Fruit fly (Drosophila melanogaster): Measurements from ENCODE around the gene msn.
A peak's percentile ranks its signal among the peaks of the same experiment; 100 is the strongest.

Gene msn

dm6 chr3L:2584119-2584805, 2.1 kb downstream of the msn start (continued):
- TF ChIP-seq Hr4 (GFP tag; optimal IDR thresholded peaks at IDR 0.05) (peak; percentile 90), CG6808 (GFP tag; optimal IDR thresholded peaks at IDR 0.05) (peak; percentile 83), lz (GFP tag; optimal IDR thresholded peaks at IDR 0.05) (peak; percentile 59), Sox15 (GFP tag; optimal IDR thresholded peaks at IDR 0.05) (peak; percentile 52), Ets96B (tag; optimal IDR thresholded peaks at IDR 0.05) (peak; percentile 85), CG6854 (GFP tag; optimal IDR thresholded peaks at IDR 0.05) (no peak), dsx (GFP tag; optimal IDR thresholded peaks at IDR 0.05; ENCODE audit: poor library complexity, severe bottlenecking) (peak; percentile 69), Eip93F (GFP tag; optimal IDR thresholded peaks at IDR 0.05) (no peak), pdm3 (GFP tag; optimal IDR thresholded peaks at IDR 0.05) (peak; percentile 85)

- TF ChIP-seq CG10631 (GFP tag; optimal IDR thresholded peaks at IDR 0.05) (no peak), Eip78C (GFP tag) (no peak), svp (GFP tag) (no peak), vri (GFP tag; optimal IDR thresholded peaks at IDR 0.05) (no peak), CG16779 (tag; optimal IDR thresholded peaks at IDR 0.05) (no peak), Eip93F (GFP tag; optimal IDR thresholded peaks at IDR 0.05) (no peak), eg (GFP tag; IDR thresholded peaks at IDR 0.05) (no peak), fkh (GFP tag; optimal IDR thresholded peaks at IDR 0.05) (no peak), pdm3 (GFP tag; optimal IDR thresholded peaks at IDR 0.05) (no peak)
These were observed 2.8 kb downstream of the msn start for dm6 chr3L:2583537-2583870.

- TF ChIP-seq CG7368 (GFP tag; optimal IDR thresholded peaks at IDR 0.05), result peak; percentile 66
- TF ChIP-seq pdm3 (GFP tag; optimal IDR thresholded peaks at IDR 0.05), result peak; percentile 81
- peak; percentile 87 for TF ChIP-seq Gug (GFP tag; IDR thresholded peaks at IDR 0.05)
- TF ChIP-seq CG11762 (GFP tag; optimal IDR thresholded peaks at IDR 0.05; ENCODE audit: insufficient read depth), result peak; percentile 66
- peak; percentile 79 for TF ChIP-seq OdsH (GFP tag; optimal IDR thresholded peaks at IDR 0.05)
- TF ChIP-seq Eip93F (GFP tag; optimal IDR thresholded peaks at IDR 0.05), result peak; percentile 95
- TF ChIP-seq CG8632 (GFP tag; optimal IDR thresholded peaks at IDR 0.05), result peak; percentile 73
- peak; percentile 81 for TF ChIP-seq Hr4 (GFP tag; optimal IDR thresholded peaks at IDR 0.05)
- peak; percentile 54 for TF ChIP-seq dac (GFP tag; optimal IDR thresholded peaks at IDR 0.05)
- peak; percentile 83 for TF ChIP-seq Ets21C (GFP tag; optimal IDR thresholded peaks at IDR 0.05)
- peak; percentile 89 for TF ChIP-seq lz (GFP tag; optimal IDR thresholded peaks at IDR 0.05)
- peak; percentile 65 for TF ChIP-seq net (GFP tag; optimal IDR thresholded peaks at IDR 0.05)
- no peak for TF ChIP-seq fd85E (GFP tag; optimal IDR thresholded peaks at IDR 0.05)
- peak; percentile 40 for TF ChIP-seq fd59A (GFP tag; optimal IDR thresholded peaks at IDR 0.05)
- TF ChIP-seq spab (GFP tag; optimal IDR thresholded peaks at IDR 0.05), result peak; percentile 57
- peak; percentile 94 for TF ChIP-seq esn (GFP tag; optimal IDR thresholded peaks at IDR 0.05)
- TF ChIP-seq CG31627 (GFP tag; optimal IDR thresholded peaks at IDR 0.05), result peak; percentile 92
- TF ChIP-seq Lpt (GFP tag; optimal IDR thresholded peaks at IDR 0.05), result peak; percentile 66
- TF ChIP-seq Hr39 (GFP tag; optimal IDR thresholded peaks at IDR 0.05), result peak; percentile 93
- peak; percentile 77 for TF ChIP-seq CG6854 (GFP tag; optimal IDR thresholded peaks at IDR 0.05)
- peak; percentile 92 for TF ChIP-seq topi (GFP tag; optimal IDR thresholded peaks at IDR 0.05)
- TF ChIP-seq acj6 (GFP tag; optimal IDR thresholded peaks at IDR 0.05), result peak; percentile 82
- peak; percentile 60 for TF ChIP-seq Sox15 (GFP tag; optimal IDR thresholded peaks at IDR 0.05)
- peak; percentile 88 for TF ChIP-seq Sox14 (GFP tag; optimal IDR thresholded peaks at IDR 0.05)
- peak; percentile 70 for TF ChIP-seq CG10669 (GFP tag; optimal IDR thresholded peaks at IDR 0.05)
- peak; percentile 95 for TF ChIP-seq svp (GFP tag)
- TF ChIP-seq dsx (GFP tag; optimal IDR thresholded peaks at IDR 0.05; ENCODE audit: poor library complexity, severe bottlenecking), result peak; percentile 39
- TF ChIP-seq achi (GFP tag; optimal IDR thresholded peaks at IDR 0.05), result peak; percentile 75
- peak; percentile 84 for TF ChIP-seq CG6792 (GFP tag; optimal IDR thresholded peaks at IDR 0.05)
- peak; percentile 27 to 57 for TF ChIP-seq salr (GFP tag; optimal IDR thresholded peaks at IDR 0.05)
- peak; percentile 90 for TF ChIP-seq eg (GFP tag; IDR thresholded peaks at IDR 0.05)
- TF ChIP-seq cyc (GFP tag; optimal IDR thresholded peaks at IDR 0.05), result peak; percentile 92
- peak; percentile 77 for TF ChIP-seq CG11294 (GFP tag; IDR thresholded peaks at IDR 0.05)
- peak; percentile 64 for TF ChIP-seq CG16779 (tag; optimal IDR thresholded peaks at IDR 0.05)
- peak; percentile 70; the same call in 2 of the 3 replicates for TF ChIP-seq CG8119 (GFP tag; IDR thresholded peaks at IDR 0.05)
- TF ChIP-seq CG6276 (GFP tag; optimal IDR thresholded peaks at IDR 0.05), result peak; percentile 65
- TF ChIP-seq vri (GFP tag; optimal IDR thresholded peaks at IDR 0.05), result peak; percentile 94
- TF ChIP-seq CG6808 (GFP tag; optimal IDR thresholded peaks at IDR 0.05), result peak; percentile 25
- peak; percentile 90 for TF ChIP-seq Met (GFP tag; optimal IDR thresholded peaks at IDR 0.05)
- TF ChIP-seq Eip78C (GFP tag), result peak; percentile 94
These were observed 3.4 kb downstream of the msn start for dm6 chr3L:2582753-2583536.
